Worm (Caenorhabditis elegans): ENCODE measurements around the gene ZK616.61.

- no peak for TF ChIP-seq ama-1 (optimal IDR thresholded peaks at IDR 0.05)
- TF ChIP-seq ceh-13 (GFP tag; optimal IDR thresholded peaks at IDR 0.05): no peak
- no peak for TF ChIP-seq hnd-1 (tag; optimal IDR thresholded peaks at IDR 0.05)
- TF ChIP-seq ets-7 (tag; optimal IDR thresholded peaks at IDR 0.05): no peak
- no peak for TF ChIP-seq hmbx-1 (tag; optimal IDR thresholded peaks at IDR 0.05)
- no peak for TF ChIP-seq tra-4 (tag; optimal IDR thresholded peaks at IDR 0.05)
- no peak for TF ChIP-seq B0310.2 (tag; optimal IDR thresholded peaks at IDR 0.05)
- TF ChIP-seq ceh-36 (tag; optimal IDR thresholded peaks at IDR 0.05): no peak
- TF ChIP-seq tbx-11 (GFP tag; IDR thresholded peaks at IDR 0.05): no peak
- no peak for TF ChIP-seq flt-1 (GFP tag; IDR thresholded peaks at IDR 0.05)
- no peak for TF ChIP-seq sea-1 (GFP tag; conservative IDR thresholded peaks at IDR 0.05)
- no peak for TF ChIP-seq aly-1 (tag; optimal IDR thresholded peaks at IDR 0.05)
Measured at ce11 chrIV:5380140-5380539, 25.3 kb upstream of the ZK616.61 start.

Data from whole organism, early embryonic.